Fruit fly (Drosophila melanogaster) whole organism, embryonic: ENCODE results near the gene CG42763.
A peak's percentile ranks its signal among the peaks of the same experiment; 100 is the strongest.

Experiments used
- Antp ChIP-seq: fragments of 200-800 bp; sonication (Bioruptor generic); optimal IDR thresholded peaks from 3 replicates; lab custom pipeline; 2016; ENCODE audit warnings: missing biosample characterization, missing genetic modification characterization
- Atf-2 ChIP-seq: fragments of 200-800 bp; sonication (Bioruptor generic); optimal IDR thresholded peaks from 2 replicates; lab custom pipeline; 2016; ENCODE audit warnings: missing biosample characterization, missing genetic modification characterization
- Atf3 ChIP-seq: fragments of 200-800 bp; sonication (Bioruptor generic); optimal IDR thresholded peaks from 3 replicates; lab custom pipeline; 2016; ENCODE audit warnings: missing biosample characterization, missing genetic modification characterization
- Bgb ChIP-seq: fragments of 200-800 bp; sonication (Bioruptor generic); IDR thresholded peaks from 2 replicates; pipeline ENCODE4 v1.3.6; 2022; ENCODE audit warnings: missing biosample characterization, missing genetic modification characterization; ENCODE audit not compliant: partially characterized antibody
- CG11093 ChIP-seq: fragments of 200-800 bp; sonication (Bioruptor generic); IDR thresholded peaks from 3 replicates; pipeline ENCODE4 v1.3.6; 2022; ENCODE audit warnings: missing biosample characterization, missing genetic modification characterization
- CG12155 ChIP-seq: fragments of 200-800 bp; sonication (Bioruptor generic); optimal IDR thresholded peaks from 3 replicates; lab custom pipeline; 2016; ENCODE audit warnings: missing biosample characterization, missing genetic modification characterization
- CG12769 ChIP-seq: fragments of 200-800 bp; sonication (Bioruptor generic); optimal IDR thresholded peaks from 2 replicates; lab custom pipeline; 2019; ENCODE audit warnings: missing biosample characterization, mild to moderate bottlenecking, missing genetic modification characterization, moderate library complexity
- CG13287 ChIP-seq: fragments of 200-800 bp; sonication (Bioruptor generic); IDR thresholded peaks from 2 replicates; pipeline ENCODE4 v1.3.6; 2022; ENCODE audit warnings: missing biosample characterization, missing genetic modification characterization; ENCODE audit not compliant: partially characterized antibody
- CG14050 ChIP-seq: fragments of 200-800 bp; sonication (Bioruptor generic); IDR thresholded peaks from 3 replicates; pipeline ENCODE4 v1.3.6; 2022; ENCODE audit warnings: missing biosample characterization, missing genetic modification characterization
- CG1602 ChIP-seq: fragments of 200-800 bp; sonication (Bioruptor generic); optimal IDR thresholded peaks from 3 replicates; lab custom pipeline; 2016; ENCODE audit warnings: missing biosample characterization, missing genetic modification characterization
- CG17361 ChIP-seq: fragments of 200-800 bp; sonication (Bioruptor generic); IDR thresholded peaks from 3 replicates; pipeline ENCODE4 v1.3.6; 2022; ENCODE audit warnings: missing biosample characterization, missing genetic modification characterization
- CG2120 ChIP-seq: fragments of 200-800 bp; sonication (Bioruptor generic); optimal IDR thresholded peaks from 3 replicates; lab custom pipeline; 2016; ENCODE audit warnings: missing biosample characterization, missing genetic modification characterization
- CG2712 ChIP-seq: fragments of 200-800 bp; optimal IDR thresholded peaks from 3 replicates; lab custom pipeline; 2019; ENCODE audit warnings: missing biosample characterization, mild to moderate bottlenecking, missing genetic modification characterization, moderate library complexity
- CG30020 ChIP-seq: fragments of 200-800 bp; optimal IDR thresholded peaks from 2 replicates; lab custom pipeline; 2019; ENCODE audit warnings: missing biosample characterization, mild to moderate bottlenecking, missing genetic modification characterization, moderate library complexity
- CG31441 ChIP-seq: fragments of 200-800 bp; sonication (Bioruptor generic); IDR thresholded peaks from 2 replicates; pipeline ENCODE4 v1.3.6; 2022; ENCODE audit warnings: missing biosample characterization, missing genetic modification characterization
- CG3847 ChIP-seq: fragments of 200-800 bp; sonication (Bioruptor generic); IDR thresholded peaks from 2 replicates; pipeline ENCODE4 v1.3.6; 2022; ENCODE audit warnings: missing biosample characterization, missing genetic modification characterization
- CG4282 ChIP-seq: fragments of 200-800 bp; sonication (Bioruptor generic); optimal IDR thresholded peaks from 2 replicates; lab custom pipeline; 2016; ENCODE audit warnings: missing biosample characterization, missing genetic modification characterization
- CG6813 ChIP-seq: fragments of 200-800 bp; sonication (Bioruptor generic); optimal IDR thresholded peaks from 2 replicates; lab custom pipeline; 2017; ENCODE audit warnings: missing biosample characterization, missing genetic modification characterization, mild to moderate bottlenecking, moderate library complexity, missing genetic modification reagents
- CG7271 ChIP-seq: fragments of 200-800 bp; sonication (Bioruptor generic); optimal IDR thresholded peaks from 2 replicates; lab custom pipeline; 2018; ENCODE audit warnings: missing biosample characterization, mild to moderate bottlenecking, missing genetic modification characterization, moderate library complexity
- CG8290 ChIP-seq, 3 experiments: fragments of 200-800 bp; sonication (Bioruptor generic); optimal IDR thresholded peaks; 2 replicates each; lab custom pipeline; 2016 to 2019; ENCODE audit warnings: missing biosample characterization in 3 of 3, missing genetic modification characterization in 3 of 3, mild to moderate bottlenecking in 2 of 3, moderate library complexity in 1 of 3
- CG8388 ChIP-seq: fragments of 200-800 bp; sonication (Bioruptor generic); optimal IDR thresholded peaks from 2 replicates; lab custom pipeline; 2019; ENCODE audit warnings: missing biosample characterization, mild to moderate bottlenecking, missing genetic modification characterization, moderate library complexity
- Eip74EF ChIP-seq, 2 experiments: fragments of 200-800 bp in 1 of 2; fragments of >200 bp in 1 of 2; sonication (Bioruptor generic) in 1 of 2; optimal IDR thresholded peaks; 2 replicates each; lab custom pipeline; 2017 to 2019; ENCODE audit warnings: missing biosample characterization in 2 of 2, missing genetic modification characterization in 2 of 2, mild to moderate bottlenecking in 1 of 2, moderate library complexity in 1 of 2
- Hmr ChIP-seq: fragments of 200-800 bp; sonication (Bioruptor generic); optimal IDR thresholded peaks from 3 replicates; lab custom pipeline; 2017; ENCODE audit warnings: mild to moderate bottlenecking, missing biosample characterization, missing genetic modification reagents, missing genetic modification characterization
- NC2α ChIP-seq: fragments of 200-800 bp; sonication (Bioruptor generic); optimal IDR thresholded peaks from 2 replicates; lab custom pipeline; 2016; ENCODE audit warnings: missing biosample characterization, missing genetic modification characterization
- NFAT ChIP-seq: fragments of 200-800 bp; sonication (Bioruptor generic); IDR thresholded peaks from 2 replicates; pipeline ENCODE4 v1.3.6; 2022; ENCODE audit warnings: missing biosample characterization, missing genetic modification characterization
- Rfx ChIP-seq: fragments of 200-800 bp; sonication (Bioruptor generic); IDR thresholded peaks from 2 replicates; pipeline ENCODE4 v1.3.6; 2022; ENCODE audit warnings: missing biosample characterization, missing genetic modification characterization
- Stat92E ChIP-seq, 3 experiments: fragments of >200 bp in 2 of 3; fragments of 200-800 bp in 1 of 3; sonication (Bioruptor generic) in 1 of 3; optimal IDR thresholded peaks; 2 replicates each; lab custom pipeline; 2017 to 2019; ENCODE audit warnings: missing biosample characterization in 3 of 3, missing genetic modification characterization in 3 of 3, mild to moderate bottlenecking in 1 of 3, moderate library complexity in 1 of 3
- TFAM ChIP-seq: fragments of 200-800 bp; sonication (Bioruptor generic); optimal IDR thresholded peaks from 2 replicates; lab custom pipeline; 2017; ENCODE audit warnings: missing biosample characterization, missing genetic modification characterization, inconsistent platforms
- YL-1 ChIP-seq: fragments of 200-800 bp; sonication (Bioruptor generic); optimal IDR thresholded peaks from 3 replicates; lab custom pipeline; 2017; ENCODE audit warnings: missing biosample characterization, mild to moderate bottlenecking, missing genetic modification characterization
- amos ChIP-seq: fragments of 200-800 bp; sonication (Bioruptor generic); IDR thresholded peaks from 2 replicates; pipeline ENCODE4 v1.3.6; 2022; ENCODE audit warnings: missing biosample characterization, missing genetic modification characterization; ENCODE audit not compliant: partially characterized antibody
- ase ChIP-seq: fragments of 200-800 bp; sonication (Bioruptor generic); IDR thresholded peaks from 3 replicates; pipeline ENCODE4 v1.3.6; 2022; ENCODE audit warnings: missing biosample characterization, missing genetic modification characterization
- bab2 ChIP-seq: fragments of 200-800 bp; sonication (Bioruptor generic); optimal IDR thresholded peaks from 2 replicates; lab custom pipeline; 2016; ENCODE audit warnings: missing biosample characterization, missing genetic modification characterization
- bbx ChIP-seq: fragments of 200-800 bp; sonication (Bioruptor generic); IDR thresholded peaks from 2 replicates; pipeline ENCODE4 v1.3.6; 2022; ENCODE audit warnings: missing biosample characterization, missing genetic modification characterization; ENCODE audit not compliant: partially characterized antibody
- bsh ChIP-seq, 2 experiments: fragments of 200-800 bp; sonication (Bioruptor generic); optimal IDR thresholded peaks; 2 replicates each; lab custom pipeline; 2017 to 2018; ENCODE audit warnings: mild to moderate bottlenecking in 2 of 2, missing biosample characterization in 2 of 2, missing genetic modification characterization in 2 of 2, moderate library complexity in 1 of 2
- cg ChIP-seq: fragments of 200-800 bp; sonication (Bioruptor generic); optimal IDR thresholded peaks from 3 replicates; lab custom pipeline; 2019; ENCODE audit warnings: missing biosample characterization, mild to moderate bottlenecking, missing genetic modification characterization, moderate library complexity
- dan ChIP-seq: fragments of 200-800 bp; sonication (Bioruptor generic); IDR thresholded peaks from 2 replicates; pipeline ENCODE4 v1.3.6; 2022; ENCODE audit warnings: missing biosample characterization, missing genetic modification characterization
- disco-r ChIP-seq: fragments of 200-800 bp; sonication (Bioruptor generic); optimal IDR thresholded peaks from 2 replicates; lab custom pipeline; 2016; ENCODE audit warnings: missing biosample characterization, missing genetic modification characterization
- inv ChIP-seq: fragments of 200-800 bp; sonication (Bioruptor generic); IDR thresholded peaks from 2 replicates; pipeline ENCODE4 v1.3.6; 2022; ENCODE audit warnings: missing biosample characterization, missing genetic modification characterization; ENCODE audit not compliant: partially characterized antibody
- nerfin-1 ChIP-seq: fragments of 200-800 bp; sonication (Bioruptor generic); optimal IDR thresholded peaks from 3 replicates; lab custom pipeline; 2019; ENCODE audit warnings: missing biosample characterization, mild to moderate bottlenecking, missing genetic modification characterization, moderate library complexity
- org-1 ChIP-seq: fragments of 200-800 bp; sonication (Bioruptor generic); optimal IDR thresholded peaks from 2 replicates; lab custom pipeline; 2017; ENCODE audit warnings: missing biosample characterization, missing genetic modification characterization
- pfk ChIP-seq: fragments of 200-800 bp; sonication (Bioruptor generic); optimal IDR thresholded peaks from 2 replicates; lab custom pipeline; 2018; ENCODE audit warnings: missing biosample characterization, mild to moderate bottlenecking, missing genetic modification characterization, moderate library complexity
- pho ChIP-seq: fragments of 200-800 bp; sonication (Bioruptor generic); optimal IDR thresholded peaks from 2 replicates; lab custom pipeline; 2016; ENCODE audit warnings: missing biosample characterization, missing genetic modification characterization
- pnt ChIP-seq: fragments of 200-800 bp; sonication (Bioruptor generic); optimal IDR thresholded peaks from 3 replicates; lab custom pipeline; 2016; ENCODE audit warnings: missing biosample characterization, missing genetic modification characterization
- row ChIP-seq: fragments of 200-800 bp; sonication (Bioruptor generic); IDR thresholded peaks from 3 replicates; pipeline ENCODE4 v1.3.6; 2022; ENCODE audit warnings: missing biosample characterization, missing genetic modification characterization
- so ChIP-seq: fragments of 200-800 bp; sonication (Bioruptor generic); IDR thresholded peaks from 3 replicates; pipeline ENCODE4 v1.3.6; 2022; ENCODE audit warnings: missing biosample characterization, missing genetic modification characterization
- tll ChIP-seq, 2 experiments: fragments of 200-800 bp in 1 of 2; fragments of >200 bp in 1 of 2; sonication (Bioruptor generic) in 1 of 2; optimal IDR thresholded peaks; 2 replicates each; lab custom pipeline; 2017 to 2019; ENCODE audit warnings: missing biosample characterization in 2 of 2, missing genetic modification characterization in 2 of 2, mild to moderate bottlenecking in 1 of 2, moderate library complexity in 1 of 2
- trh ChIP-seq: fragments of 200-800 bp; sonication (Bioruptor generic); optimal IDR thresholded peaks from 2 replicates; lab custom pipeline; 2016; ENCODE audit warnings: missing biosample characterization, missing genetic modification characterization
- unc-4 ChIP-seq: fragments of 200-800 bp; sonication (Bioruptor generic); IDR thresholded peaks from 2 replicates; pipeline ENCODE4 v1.3.6; 2022; ENCODE audit warnings: missing biosample characterization, missing genetic modification characterization; ENCODE audit not compliant: partially characterized antibody
- usp ChIP-seq: fragments of >200 bp; optimal IDR thresholded peaks from 2 replicates; lab custom pipeline; 2017; ENCODE audit warnings: missing biosample characterization, missing genetic modification characterization
- zfh1 ChIP-seq: fragments of 200-800 bp; sonication (Bioruptor generic); IDR thresholded peaks from 3 replicates; pipeline ENCODE4 v1.3.6; 2022; ENCODE audit warnings: missing biosample characterization, missing genetic modification characterization

The CG42763 gene

DNA sequence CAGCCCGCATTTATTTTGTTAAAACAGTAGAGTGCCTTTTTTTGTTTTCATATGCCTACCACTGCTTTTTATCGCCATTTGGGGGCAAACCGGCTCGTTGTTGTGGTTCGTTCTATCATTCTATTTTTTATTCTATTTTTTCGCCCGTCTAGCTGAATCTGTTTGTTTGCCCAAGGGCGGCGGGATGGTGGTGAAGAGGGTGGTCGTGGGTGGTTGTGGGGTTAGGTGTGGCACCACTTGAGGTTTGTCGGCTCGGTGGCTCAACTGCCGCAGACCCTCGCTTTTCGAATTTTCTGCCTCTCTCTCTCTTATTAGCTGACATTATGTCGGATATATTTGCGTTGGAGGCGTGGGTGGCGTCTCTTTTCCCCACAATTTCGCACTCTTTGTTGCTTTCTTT lies 26.6 kb upstream of the CG42763 start (continued):
- TF ChIP-seq CG14050 (GFP tag; lab: Robert Waterston, UW) (no peak), pho (GFP tag; lab: Kevin White, UChicago) (no peak), nerfin-1 (tag; lab: Kevin White, UChicago) (no peak), Eip74EF (GFP tag; optimal IDR thresholded peaks at IDR 0.05; lab: Kevin White, UChicago) (no peak), CG12769 (tag; lab: Kevin White, UChicago) (no peak), pnt (GFP tag; lab: Kevin White, UChicago) (no peak), Hmr (GFP tag; lab: Kevin White, UChicago) (no peak), NFAT (GFP tag; lab: Robert Waterston, UW) (0 out of 2 replicates have a peak, but pooled peaks have one; percentile 8), CG7271 (tag; lab: Kevin White, UChicago) (no peak), CG4282 (GFP tag; lab: Kevin White, UChicago) (no peak), bab2 (GFP tag; lab: Kevin White, UChicago) (no peak), Atf3 (GFP tag; lab: Kevin White, UChicago) (no peak), Stat92E (GFP tag; optimal IDR thresholded peaks at IDR 0.05; lab: Kevin White, UChicago) (no peak), usp (GFP tag; lab: Kevin White, UChicago) (no peak), Atf-2 (no peak), CG11093 (no peak), cg (GFP tag; lab: Kevin White, UChicago) (no peak), NC2α (GFP tag; lab: Kevin White, UChicago) (no peak), row (GFP tag; lab: Robert Waterston, UW) (no peak), bsh (GFP tag; optimal IDR thresholded peaks at IDR 0.05; lab: Kevin White, UChicago) (no peak), CG3847 (GFP tag; lab: Robert Waterston, UW) (no peak), TFAM (GFP tag; lab: Kevin White, UChicago) (no peak), CG8290 (GFP tag; optimal IDR thresholded peaks at IDR 0.05; lab: Kevin White, UChicago) (no peak), CG8290 (tag; optimal IDR thresholded peaks at IDR 0.05; lab: Kevin White, UChicago) (no peak), CG8388 (GFP tag; lab: Kevin White, UChicago) (no peak), unc-4 (GFP tag; lab: Robert Waterston, UW) (no peak), Bgb (GFP tag; lab: Robert Waterston, UW) (peak; percentile 38; the same call in 1 of the 2 replicates), tll (GFP tag; optimal IDR thresholded peaks at IDR 0.05; lab: Kevin White, UChicago) (no peak), CG13287 (GFP tag; lab: Robert Waterston, UW) (peak; percentile 23; the same call in 1 of the 2 replicates), CG1602 (GFP tag; lab: Kevin White, UChicago) (no peak), disco-r (GFP tag; lab: Kevin White, UChicago) (no peak), inv (GFP tag; lab: Robert Waterston, UW) (no peak), dan (no peak), YL-1 (GFP tag; lab: Kevin White, UChicago) (no peak), bbx (GFP tag; lab: Robert Waterston, UW) (no peak), org-1 (GFP tag; lab: Kevin White, UChicago) (no peak), CG17361 (GFP tag; lab: Robert Waterston, UW) (no peak), CG30020 (tag; lab: Kevin White, UChicago) (no peak), so (no peak), Antp (GFP tag; lab: Kevin White, UChicago) (no peak), pfk (GFP tag; lab: Kevin White, UChicago) (no peak), Rfx (GFP tag; lab: Robert Waterston, UW) (0 out of 2 replicates have a peak, but pooled peaks have one; percentile 7), CG2712 (tag; lab: Kevin White, UChicago) (no peak), CG6813 (no peak), trh (GFP tag; lab: Kevin White, UChicago) (no peak), CG31441 (GFP tag; lab: Robert Waterston, UW) (no peak), amos (GFP tag; lab: Robert Waterston, UW) (no peak), ase (GFP tag; lab: Robert Waterston, UW) (no peak), zfh1 (no peak), CG2120 (GFP tag; lab: Kevin White, UChicago) (no peak), CG12155 (GFP tag; lab: Kevin White, UChicago) (no peak)
